Worm (Caenorhabditis elegans) whole organism, late embryonic: Measurements from ENCODE around the gene C01B9.1.

Source experiments
- F13H6.1 ChIP-seq: sonication (generic microtip); optimal IDR thresholded peaks from 2 replicates; lab custom pipeline; 2016; ENCODE audit warnings: missing genetic modification characterization, missing compliant biosample characterization
- K09A11.1 ChIP-seq: sonication (generic microtip); optimal IDR thresholded peaks from 2 replicates; lab custom pipeline; 2017; ENCODE audit warnings: antibody characterized with exemption, mild to moderate bottlenecking, missing genetic modification characterization, missing compliant biosample characterization; ENCODE audit not compliant: insufficient read depth
- T23F11.4 ChIP-seq: fragments of 200-800 bp; sonication (Bioruptor generic); optimal IDR thresholded peaks from 2 replicates; lab custom pipeline; 2018; ENCODE audit warnings: mild to moderate bottlenecking, missing genetic modification characterization, missing compliant biosample characterization
- ahr-1 ChIP-seq: sonication (generic microtip); optimal IDR thresholded peaks from 2 replicates; lab custom pipeline; 2016; ENCODE audit warnings: missing genetic modification characterization, missing compliant biosample characterization
- ama-1 ChIP-seq: fragments of 150-350 bp; optimal IDR thresholded peaks from 2 replicates; lab custom pipeline; 2014
- ceh-2 ChIP-seq: sonication (generic microtip); optimal IDR thresholded peaks from 2 replicates; lab custom pipeline; 2016; ENCODE audit warnings: missing genotype, missing genetic modification characterization, missing compliant biosample characterization
- ceh-22 ChIP-seq: sonication (generic microtip); optimal IDR thresholded peaks from 2 replicates; lab custom pipeline; 2017; ENCODE audit warnings: missing biosample characterization, missing genetic modification characterization
- ceh-24 ChIP-seq: sonication (generic microtip); optimal IDR thresholded peaks from 2 replicates; lab custom pipeline; 2016; ENCODE audit warnings: mild to moderate bottlenecking, missing genetic modification characterization, missing compliant biosample characterization
- ceh-30 ChIP-seq: fragments of 150-350 bp; optimal IDR thresholded peaks from 2 replicates; lab custom pipeline; 2014; ENCODE audit warnings: missing biosample characterization, missing genetic modification characterization
- ceh-31 ChIP-seq: sonication (generic microtip); optimal IDR thresholded peaks from 2 replicates; lab custom pipeline; 2016; ENCODE audit warnings: missing genetic modification characterization, missing compliant biosample characterization
- ceh-34 ChIP-seq: sonication (generic microtip); optimal IDR thresholded peaks from 2 replicates; lab custom pipeline; 2016; ENCODE audit warnings: mild to moderate bottlenecking, missing genetic modification characterization, missing compliant biosample characterization
- ceh-45 ChIP-seq: fragments of 200-800 bp; sonication (Bioruptor generic); IDR thresholded peaks from 2 replicates; pipeline ENCODE4 v1.3.6; 2022; ENCODE audit warnings: missing genetic modification reagents, missing genetic modification characterization, missing compliant biosample characterization
- ceh-6 ChIP-seq: fragments of 200-800 bp; sonication (Bioruptor generic); optimal IDR thresholded peaks from 2 replicates; lab custom pipeline; 2018; ENCODE audit warnings: mild to moderate bottlenecking, missing genetic modification characterization, missing compliant biosample characterization
- ceh-9 ChIP-seq: sonication (generic microtip); optimal IDR thresholded peaks from 2 replicates; lab custom pipeline; 2016; ENCODE audit warnings: mild to moderate bottlenecking, missing genetic modification characterization, inconsistent platforms, missing compliant biosample characterization
- dve-1 ChIP-seq: sonication (generic microtip); optimal IDR thresholded peaks from 2 replicates; lab custom pipeline; 2017; ENCODE audit warnings: antibody characterized with exemption, mild to moderate bottlenecking, missing genetic modification characterization, missing compliant biosample characterization
- eyg-1 ChIP-seq: sonication (generic microtip); optimal IDR thresholded peaks from 2 replicates; lab custom pipeline; 2016; ENCODE audit warnings: missing genotype, missing genetic modification characterization, missing compliant biosample characterization
- fkh-10 ChIP-seq: fragments of 150-350 bp; optimal IDR thresholded peaks from 2 replicates; lab custom pipeline; 2014; ENCODE audit warnings: missing biosample characterization, missing genetic modification reagents, missing genetic modification characterization
- gmeb-2 ChIP-seq: sonication (generic microtip); optimal IDR thresholded peaks from 2 replicates; lab custom pipeline; 2016; ENCODE audit warnings: missing genetic modification characterization, inconsistent platforms, missing compliant biosample characterization
- lin-11 ChIP-seq: fragments of 200-800 bp; sonication (Bioruptor generic); optimal IDR thresholded peaks from 2 replicates; lab custom pipeline; 2018; ENCODE audit warnings: mild to moderate bottlenecking, missing genetic modification characterization, missing compliant biosample characterization
- mec-3 ChIP-seq: sonication (generic microtip); optimal IDR thresholded peaks from 2 replicates; lab custom pipeline; 2016; ENCODE audit warnings: borderline replicate concordance, missing genetic modification characterization, missing compliant biosample characterization
- odd-2 ChIP-seq: sonication (generic microtip); optimal IDR thresholded peaks from 2 replicates; lab custom pipeline; 2017; ENCODE audit warnings: antibody characterized with exemption, mild to moderate bottlenecking, missing genetic modification characterization, missing compliant biosample characterization
- pag-3 ChIP-seq: sonication (generic microtip); optimal IDR thresholded peaks from 2 replicates; lab custom pipeline; 2016; ENCODE audit warnings: missing compliant biosample characterization, missing genetic modification characterization, borderline replicate concordance
- pha-2 ChIP-seq: sonication (generic microtip); optimal IDR thresholded peaks from 2 replicates; lab custom pipeline; 2017; ENCODE audit warnings: mild to moderate bottlenecking, missing genetic modification characterization, missing compliant biosample characterization
- pqm-1 ChIP-seq: sonication (generic microtip); optimal IDR thresholded peaks from 2 replicates; lab custom pipeline; 2016; ENCODE audit warnings: missing genetic modification characterization, missing compliant biosample characterization
- ref-2 ChIP-seq: sonication (generic microtip); optimal IDR thresholded peaks from 2 replicates; lab custom pipeline; 2016; ENCODE audit warnings: missing genetic modification characterization, missing compliant biosample characterization
- rnt-1 ChIP-seq: sonication (generic microtip); optimal IDR thresholded peaks from 2 replicates; lab custom pipeline; 2016; ENCODE audit warnings: missing genetic modification characterization, missing compliant biosample characterization
- syd-9 ChIP-seq: sonication (generic microtip); optimal IDR thresholded peaks from 2 replicates; lab custom pipeline; 2016; ENCODE audit warnings: mild to moderate bottlenecking, missing genetic modification characterization, moderate library complexity, missing compliant biosample characterization
- tbx-2 ChIP-seq: sonication (generic microtip); optimal IDR thresholded peaks from 2 replicates; lab custom pipeline; 2016; ENCODE audit warnings: missing genetic modification characterization, missing compliant biosample characterization
- ttx-3 ChIP-seq: sonication (generic microtip); optimal IDR thresholded peaks from 2 replicates; lab custom pipeline; 2016; ENCODE audit warnings: missing genetic modification reagents, missing genetic modification characterization, missing compliant biosample characterization
- unc-42 ChIP-seq: sonication (generic microtip); optimal IDR thresholded peaks from 2 replicates; lab custom pipeline; 2016; ENCODE audit warnings: missing genotype, missing genetic modification characterization, missing compliant biosample characterization
- zip-5 ChIP-seq: sonication (generic microtip); optimal IDR thresholded peaks from 2 replicates; lab custom pipeline; 2016; ENCODE audit warnings: missing genetic modification characterization, missing compliant biosample characterization
- ztf-16 ChIP-seq: sonication (generic microtip); optimal IDR thresholded peaks from 2 replicates; lab custom pipeline; 2017; ENCODE audit warnings: missing genetic modification characterization, missing compliant biosample characterization

The C01B9.1 gene

ce11 chrII:13790701-13791100 lies 19.3 kb downstream of the C01B9.1 start:
- peak; percentile 9 for TF ChIP-seq ceh-6

ce11 chrII:13791570-13792279 lies 20.4 kb downstream of the C01B9.1 start, which contains the start of gene ZK131.11:
TSS of gene ZK131.11 (plus strand) at chrII:13792229.
- TF ChIP-seq pag-3 (no peak), K09A11.1 (tag; lab: Kevin White, UChicago) (no peak), gmeb-2 (tag; lab: Kevin White, UChicago) (no peak), ceh-30 (no peak), ceh-22 (tag; lab: Kevin White, UChicago) (no peak), ahr-1 (tag; lab: Kevin White, UChicago) (no peak), eyg-1 (tag; lab: Kevin White, UChicago) (no peak), odd-2 (tag; lab: Kevin White, UChicago) (no peak)
- TF ChIP-seq, all 69 proteins: peak for 0

ce11 chrII:13795160-13795559 lies 23.8 kb downstream of the C01B9.1 start:
- TF ChIP-seq ceh-22 (tag; lab: Kevin White, UChicago) (no peak), pha-2 (tag; lab: Kevin White, UChicago) (no peak), syd-9 (no peak), F13H6.1 (no peak)

ce11 chrII:13796312-13796711 lies 24.9 kb downstream of the C01B9.1 start:
- TF ChIP-seq dve-1: peak; percentile 94
- no peak for TF ChIP-seq odd-2 (tag; lab: Kevin White, UChicago)

- no peak for TF ChIP-seq lin-11 (tag; lab: Kevin White, UChicago)
- TF ChIP-seq tbx-2 (tag; lab: Kevin White, UChicago): no peak
- TF ChIP-seq ref-2 (tag; lab: Kevin White, UChicago): no peak
- TF ChIP-seq ceh-24: no peak
- TF ChIP-seq ttx-3 (tag; lab: Kevin White, UChicago): no peak
Measured at ce11 chrII:13806269-13806668, 34.9 kb downstream of the C01B9.1 start.

ce11 chrII:13812335-13812734 lies 41.0 kb downstream of the C01B9.1 start:
- no peak for TF ChIP-seq ztf-16
- TF ChIP-seq pqm-1 (tag; lab: Kevin White, UChicago): no peak
- TF ChIP-seq unc-42 (tag; lab: Kevin White, UChicago): peak; percentile 58
- TF ChIP-seq ceh-31 (tag; lab: Kevin White, UChicago): no peak
- TF ChIP-seq eyg-1 (tag; lab: Kevin White, UChicago): no peak

ce11 chrII:13813413-13813812 lies 42.0 kb downstream of the C01B9.1 start:
- TF ChIP-seq F13H6.1: no peak
- TF ChIP-seq unc-42 (tag; lab: Kevin White, UChicago): peak; percentile 81

- TF ChIP-seq lin-11 (tag; lab: Kevin White, UChicago): no peak
- TF ChIP-seq ama-1 (lab: Kevin White, UChicago): no peak
- TF ChIP-seq ceh-34 (tag; lab: Kevin White, UChicago): no peak
- no peak for TF ChIP-seq rnt-1 (tag; lab: Kevin White, UChicago)
- no peak for TF ChIP-seq ceh-45
- TF ChIP-seq T23F11.4 (GFP tag; lab: Kevin White, UChicago): no peak
- TF ChIP-seq ceh-9: no peak
- TF ChIP-seq ref-2 (tag; lab: Kevin White, UChicago): no peak
- TF ChIP-seq unc-42 (tag; lab: Kevin White, UChicago): no peak
- no peak for TF ChIP-seq eyg-1 (tag; lab: Kevin White, UChicago)
- no peak for TF ChIP-seq ceh-22 (tag; lab: Kevin White, UChicago)
- TF ChIP-seq syd-9: no peak
- TF ChIP-seq fkh-10 (GFP tag; lab: Kevin White, UChicago): no peak
- no peak for TF ChIP-seq mec-3 (tag; lab: Kevin White, UChicago)
- no peak for TF ChIP-seq ceh-2 (tag; lab: Kevin White, UChicago)
- TF ChIP-seq zip-5 (tag; lab: Kevin White, UChicago): no peak
- TF ChIP-seq odd-2 (tag; lab: Kevin White, UChicago): no peak
Measured at ce11 chrII:13813950-13814349, 42.6 kb downstream of the C01B9.1 start.
